Worm (Caenorhabditis elegans): ENCODE data around the gene M88.3.

Gene M88.3

ce11 chrIII:4560393-4560890 lies 15.6 kb upstream of the M88.3 start (continued):
- TF ChIP-seq Y105C5A.15 (GFP tag; IDR thresholded peaks at IDR 0.05): no peak
- TF ChIP-seq F10B5.3 (tag; optimal IDR thresholded peaks at IDR 0.05): peak; percentile 62
- TF ChIP-seq madf-5 (GFP tag; IDR thresholded peaks at IDR 0.05): no peak
- no peak for TF ChIP-seq fkh-10 (GFP tag; optimal IDR thresholded peaks at IDR 0.05)
- TF ChIP-seq ctbp-1 (GFP tag; IDR thresholded peaks at IDR 0.05): peak; percentile 60; the same call in 1 of the 2 replicates
- TF ChIP-seq snpc-1.2 (GFP tag; IDR thresholded peaks at IDR 0.05): no peak
- peak; percentile 34 for TF ChIP-seq nhr-11 (tag; optimal IDR thresholded peaks at IDR 0.05)
- TF ChIP-seq dmd-8 (GFP tag; IDR thresholded peaks at IDR 0.05): no peak
- peak; percentile 81 for TF ChIP-seq dve-1 (tag; optimal IDR thresholded peaks at IDR 0.05; ENCODE audit: insufficient read depth)
- TF ChIP-seq ztf-11 (tag; optimal IDR thresholded peaks at IDR 0.05): no peak
- TF ChIP-seq ceh-20 (GFP tag; IDR thresholded peaks at IDR 0.05): 0 out of 2 replicates have a peak, but pooled peaks have one; percentile 26
- TF ChIP-seq daf-12 (tag; optimal IDR thresholded peaks at IDR 0.05): no peak
- no peak for TF ChIP-seq lir-3 (tag; optimal IDR thresholded peaks at IDR 0.05)
- TF ChIP-seq attf-4 (tag; optimal IDR thresholded peaks at IDR 0.05): peak; percentile 67
- no peak for TF ChIP-seq tag-97 (GFP tag; IDR thresholded peaks at IDR 0.05)
- TF ChIP-seq pqm-1 (tag; optimal IDR thresholded peaks at IDR 0.05): peak; percentile 26
- TF ChIP-seq ZK337.2 (GFP tag; IDR thresholded peaks at IDR 0.05): no peak
- 0 out of 2 replicates have a peak, but pooled peaks have one; percentile 44 for TF ChIP-seq lin-29 (GFP tag; IDR thresholded peaks at IDR 0.05)
- no peak for TF ChIP-seq Y75B8A.6 (GFP tag; IDR thresholded peaks at IDR 0.05)
- no peak for TF ChIP-seq lin-15B (tag; optimal IDR thresholded peaks at IDR 0.05)
- TF ChIP-seq mep-1 (tag; optimal IDR thresholded peaks at IDR 0.05): peak; percentile 73
- peak; percentile 77; the same call in 1 of the 2 replicates for TF ChIP-seq nhr-41 (GFP tag; IDR thresholded peaks at IDR 0.05)
- TF ChIP-seq Y48G9A.11 (GFP tag; IDR thresholded peaks at IDR 0.05): no peak

- TF ChIP-seq zip-11 (GFP tag; IDR thresholded peaks at IDR 0.05) (no peak), ceh-62 (tag; optimal IDR thresholded peaks at IDR 0.05) (no peak), unc-62 (GFP tag; optimal IDR thresholded peaks at IDR 0.05 in 1 of 2) (no peak), unc-62 (tag; optimal IDR thresholded peaks at IDR 0.05) (no peak), nhr-41 (GFP tag; IDR thresholded peaks at IDR 0.05) (no peak), lsy-2 (tag; optimal IDR thresholded peaks at IDR 0.05) (peak in 1 of 2 experiments; percentile 14), hmg-1.1 (GFP tag; IDR thresholded peaks at IDR 0.05) (peak; percentile 31; the same call in 1 of the 2 replicates), egl-27 (tag; optimal IDR thresholded peaks at IDR 0.05) (no peak), attf-4 (tag; optimal IDR thresholded peaks at IDR 0.05) (no peak), mxl-3 (GFP tag; optimal IDR thresholded peaks at IDR 0.05) (no peak), nhr-102 (tag; optimal IDR thresholded peaks at IDR 0.05) (no peak), dmd-8 (GFP tag; IDR thresholded peaks at IDR 0.05) (no peak), ama-1 (optimal IDR thresholded peaks at IDR 0.05) (no peak), mxl-2 (GFP tag; conservative IDR thresholded peaks at IDR 0.05) (no peak), daf-12 (tag; optimal IDR thresholded peaks at IDR 0.05) (no peak), nhr-48 (tag; optimal IDR thresholded peaks at IDR 0.05) (no peak), daf-16 (GFP tag; optimal IDR thresholded peaks at IDR 0.05) (no peak), daf-16 (tag; optimal IDR thresholded peaks at IDR 0.05) (no peak), nhr-237 (tag; optimal IDR thresholded peaks at IDR 0.05) (no peak), fkh-10 (GFP tag; optimal IDR thresholded peaks at IDR 0.05) (no peak), snpc-1.2 (GFP tag; IDR thresholded peaks at IDR 0.05) (no peak), lin-29 (GFP tag; IDR thresholded peaks at IDR 0.05) (no peak), zfp-3 (GFP tag; conservative IDR thresholded peaks at IDR 0.05) (no peak), zip-2 (tag; optimal IDR thresholded peaks at IDR 0.05) (no peak), nhr-111 (GFP tag; optimal IDR thresholded peaks at IDR 0.05) (no peak), rbr-2 (tag; optimal IDR thresholded peaks at IDR 0.05) (peak; percentile 15), lin-15B (tag; optimal IDR thresholded peaks at IDR 0.05) (no peak), nhr-28 (tag; optimal IDR thresholded peaks at IDR 0.05) (no peak)
Observed at ce11 chrIII:4555345-4555744, 10.5 kb upstream of the M88.3 start.
